Worm (Caenorhabditis elegans) whole organism, L3 larva: ENCODE results near the gene K09H11.15.

Experiments
- R02D3.7 ChIP-seq: fragments of 150-350 bp; optimal IDR thresholded peaks from 2 replicates; lab custom pipeline; 2014; ENCODE audit warnings: missing biosample characterization, missing genetic modification characterization
- nfya-1 ChIP-seq: sonication (generic microtip); optimal IDR thresholded peaks from 2 replicates; lab custom pipeline; 2017; ENCODE audit warnings: missing genetic modification characterization, mild to moderate bottlenecking, missing compliant biosample characterization, antibody characterized with exemption, moderate library complexity; ENCODE audit not compliant: insufficient read depth

DNA sequence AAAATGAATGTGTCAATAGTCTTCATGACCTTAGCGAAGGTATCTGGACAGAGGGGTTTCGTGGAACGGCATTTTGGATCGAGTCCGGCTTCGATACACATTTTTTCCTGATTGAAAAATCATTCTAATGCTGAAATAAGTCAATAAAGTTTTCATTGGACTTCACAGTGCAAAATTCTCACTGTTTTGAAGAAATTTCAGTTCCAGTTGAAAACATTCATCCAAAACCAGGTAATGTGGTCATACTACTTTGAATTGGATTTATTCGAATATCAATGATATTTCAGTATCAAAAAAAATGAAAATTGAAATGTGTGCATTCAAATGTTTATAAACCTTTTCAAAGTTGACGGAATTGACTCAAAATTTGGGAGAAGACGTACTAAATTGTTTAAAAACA is 22.7 kb upstream of the K09H11.15 start, which contains the start of gene pgph-1:
- TF ChIP-seq R02D3.7 (tag; lab: Kevin White, UChicago) (no peak), nfya-1 (tag; lab: Kevin White, UChicago) (no peak)
